Fruit fly (Drosophila melanogaster) whole organism, embryonic: ENCODE data around the gene cbt.

Source experiments
- Abd-B ChIP-seq: fragments of 200-800 bp; sonication (Bioruptor generic); optimal IDR thresholded peaks from 2 replicates; lab custom pipeline; 2018; ENCODE audit warnings: missing biosample characterization, mild to moderate bottlenecking, missing genetic modification characterization, moderate library complexity
- C15 ChIP-seq: fragments of 200-800 bp; sonication (Bioruptor generic); IDR thresholded peaks from 3 replicates; pipeline ENCODE4 v1.3.6; 2022; ENCODE audit warnings: missing biosample characterization, missing genetic modification characterization
- CG1024 ChIP-seq: fragments of 200-800 bp; sonication (Bioruptor generic); IDR thresholded peaks from 2 replicates; pipeline ENCODE4 v1.3.6; 2022; ENCODE audit warnings: missing biosample characterization, missing genetic modification characterization
- CG10274 ChIP-seq: fragments of 200-800 bp; sonication (Bioruptor generic); optimal IDR thresholded peaks from 3 replicates; lab custom pipeline; 2017; ENCODE audit warnings: missing biosample characterization, mild to moderate bottlenecking, missing genetic modification characterization
- CG11085 ChIP-seq: fragments of 200-800 bp; sonication (Bioruptor generic); IDR thresholded peaks from 2 replicates; pipeline ENCODE4 v1.3.6; 2022; ENCODE audit warnings: missing biosample characterization, missing genetic modification characterization
- CG11560 ChIP-seq: fragments of 200-800 bp; sonication (Bioruptor generic); IDR thresholded peaks from 3 replicates; pipeline ENCODE4 v1.3.6; 2022; ENCODE audit warnings: missing biosample characterization, missing genetic modification characterization
- CG11696 ChIP-seq: fragments of 200-800 bp; sonication (Bioruptor generic); IDR thresholded peaks from 2 replicates; pipeline ENCODE4 v1.3.6; 2022; ENCODE audit warnings: missing biosample characterization, missing genetic modification characterization
- CG12071 ChIP-seq: fragments of 200-800 bp; sonication (Bioruptor generic); optimal IDR thresholded peaks from 3 replicates; lab custom pipeline; 2018; ENCODE audit warnings: missing biosample characterization, mild to moderate bottlenecking, missing genetic modification characterization
- CG12299 ChIP-seq: fragments of 200-800 bp; sonication (Bioruptor generic); optimal IDR thresholded peaks from 2 replicates; lab custom pipeline; 2018; ENCODE audit warnings: missing biosample characterization, mild to moderate bottlenecking, missing genetic modification characterization
- CG12942 ChIP-seq: fragments of 200-800 bp; sonication (Bioruptor generic); optimal IDR thresholded peaks from 3 replicates; lab custom pipeline; 2016; ENCODE audit warnings: missing biosample characterization, missing genetic modification characterization
- CG14710 ChIP-seq: fragments of 200-800 bp; sonication (Bioruptor generic); optimal IDR thresholded peaks from 3 replicates; lab custom pipeline; 2019; ENCODE audit warnings: missing biosample characterization, mild to moderate bottlenecking, missing genetic modification characterization, moderate library complexity
- CG15514 ChIP-seq: fragments of 200-800 bp; sonication (Bioruptor generic); optimal IDR thresholded peaks from 3 replicates; lab custom pipeline; 2017; ENCODE audit warnings: missing biosample characterization, missing genetic modification characterization, mild to moderate bottlenecking, moderate library complexity, missing genetic modification reagents
- CG17328 ChIP-seq: fragments of 200-800 bp; sonication (Bioruptor generic); IDR thresholded peaks from 2 replicates; pipeline ENCODE4 v1.3.6; 2022; ENCODE audit warnings: missing biosample characterization, missing genetic modification characterization
- CG1832 ChIP-seq: fragments of 200-800 bp; sonication (Bioruptor generic); optimal IDR thresholded peaks from 2 replicates; lab custom pipeline; 2017; ENCODE audit warnings: missing biosample characterization, mild to moderate bottlenecking, missing genetic modification characterization, inconsistent platforms
- CG2678 ChIP-seq: fragments of 200-800 bp; sonication (Bioruptor generic); optimal IDR thresholded peaks from 3 replicates; lab custom pipeline; 2019; ENCODE audit warnings: missing biosample characterization, mild to moderate bottlenecking, missing genetic modification characterization, moderate library complexity
- CG30020 ChIP-seq: fragments of 200-800 bp; optimal IDR thresholded peaks from 2 replicates; lab custom pipeline; 2019; ENCODE audit warnings: missing biosample characterization, mild to moderate bottlenecking, missing genetic modification characterization, moderate library complexity
- CG3281 ChIP-seq: fragments of 200-800 bp; sonication (Bioruptor generic); optimal IDR thresholded peaks from 3 replicates; lab custom pipeline; 2017; ENCODE audit warnings: missing biosample characterization, mild to moderate bottlenecking, missing genetic modification characterization
- CG3407 ChIP-seq: fragments of 200-800 bp; sonication (Bioruptor generic); optimal IDR thresholded peaks from 2 replicates; lab custom pipeline; 2018; ENCODE audit warnings: missing biosample characterization, mild to moderate bottlenecking, missing genetic modification characterization
- CG4404 ChIP-seq: fragments of 200-800 bp; sonication (Bioruptor generic); IDR thresholded peaks from 2 replicates; pipeline ENCODE4 v1.3.6; 2022; ENCODE audit warnings: missing biosample characterization, missing genetic modification characterization
- CG4424 ChIP-seq: fragments of 200-800 bp; sonication (Bioruptor generic); optimal IDR thresholded peaks from 3 replicates; lab custom pipeline; 2016; ENCODE audit warnings: missing biosample characterization, missing genetic modification characterization
- CG6683 ChIP-seq: fragments of 200-800 bp; sonication (Bioruptor generic); optimal IDR thresholded peaks from 2 replicates; lab custom pipeline; 2017; ENCODE audit warnings: missing biosample characterization, mild to moderate bottlenecking, missing genetic modification characterization, missing genetic modification reagents
- CG6689 ChIP-seq: fragments of 200-800 bp; sonication (Bioruptor generic); IDR thresholded peaks from 2 replicates; pipeline ENCODE4 v1.3.6; 2022; ENCODE audit warnings: missing biosample characterization, missing genetic modification characterization
- CG8290 ChIP-seq, 3 experiments: fragments of 200-800 bp; sonication (Bioruptor generic); optimal IDR thresholded peaks; 2 replicates each; lab custom pipeline; 2016 to 2019; ENCODE audit warnings: missing biosample characterization in 3 of 3, missing genetic modification characterization in 3 of 3, mild to moderate bottlenecking in 2 of 3, moderate library complexity in 1 of 3
- CG8388 ChIP-seq: fragments of 200-800 bp; sonication (Bioruptor generic); optimal IDR thresholded peaks from 2 replicates; lab custom pipeline; 2019; ENCODE audit warnings: missing biosample characterization, mild to moderate bottlenecking, missing genetic modification characterization, moderate library complexity
- CG9215 ChIP-seq: fragments of 200-800 bp; sonication (Bioruptor generic); IDR thresholded peaks from 2 replicates; pipeline ENCODE4 v1.3.6; 2022; ENCODE audit warnings: missing biosample characterization, missing genetic modification characterization
- Dll ChIP-seq: fragments of 200-800 bp; sonication (Bioruptor generic); IDR thresholded peaks from 4 replicates; pipeline ENCODE4 v1.3.6; 2022; ENCODE audit warnings: missing biosample characterization, missing genetic modification characterization; ENCODE audit not compliant: partially characterized antibody
- Ets97D ChIP-seq: fragments of 200-800 bp; sonication (Bioruptor generic); optimal IDR thresholded peaks from 3 replicates; lab custom pipeline; 2016; ENCODE audit warnings: missing biosample characterization, missing genetic modification characterization
- HmgZ ChIP-seq: fragments of 200-800 bp; sonication (Bioruptor generic); optimal IDR thresholded peaks from 2 replicates; lab custom pipeline; 2018; ENCODE audit warnings: missing biosample characterization, mild to moderate bottlenecking, missing genetic modification characterization
- Nf-YB ChIP-seq: fragments of 200-800 bp; sonication (Bioruptor generic); optimal IDR thresholded peaks from 3 replicates; lab custom pipeline; 2019; ENCODE audit warnings: missing biosample characterization, mild to moderate bottlenecking, missing genetic modification characterization, moderate library complexity
- Pdp1 ChIP-seq, 2 experiments: fragments of 200-800 bp; sonication (Bioruptor generic); optimal IDR thresholded peaks; 3 replicates each; lab custom pipeline; 2016; ENCODE audit warnings: missing biosample characterization in 2 of 2, missing genetic modification characterization in 2 of 2, mild to moderate bottlenecking in 1 of 2, moderate library complexity in 1 of 2
- Side ChIP-seq: fragments of 200-800 bp; sonication (Bioruptor generic); optimal IDR thresholded peaks from 2 replicates; lab custom pipeline; 2016; ENCODE audit warnings: missing biosample characterization, missing genetic modification characterization
- Sry-δ ChIP-seq: fragments of 200-800 bp; sonication (Bioruptor generic); optimal IDR thresholded peaks from 2 replicates; lab custom pipeline; 2016; ENCODE audit warnings: missing biosample characterization, missing genetic modification characterization
- Ssrp ChIP-seq: fragments of 200-800 bp; sonication (Bioruptor generic); optimal IDR thresholded peaks from 2 replicates; lab custom pipeline; 2018; ENCODE audit warnings: missing biosample characterization, mild to moderate bottlenecking, missing genetic modification characterization, moderate library complexity
- Stat92E ChIP-seq, 3 experiments: fragments of >200 bp in 2 of 3; fragments of 200-800 bp in 1 of 3; sonication (Bioruptor generic) in 1 of 3; optimal IDR thresholded peaks; 2 replicates each; lab custom pipeline; 2017 to 2019; ENCODE audit warnings: missing biosample characterization in 3 of 3, missing genetic modification characterization in 3 of 3, mild to moderate bottlenecking in 1 of 3, moderate library complexity in 1 of 3
- Tbp ChIP-seq: fragments of >200 bp; optimal IDR thresholded peaks from 2 replicates; lab custom pipeline; 2018; ENCODE audit warnings: missing biosample characterization, missing genetic modification characterization
- Usf ChIP-seq: fragments of 200-800 bp; sonication (Bioruptor generic); optimal IDR thresholded peaks from 2 replicates; lab custom pipeline; 2017; ENCODE audit warnings: missing genotype, missing biosample characterization, missing genetic modification characterization
- ap ChIP-seq: fragments of 200-800 bp; sonication (Bioruptor generic); IDR thresholded peaks from 2 replicates; pipeline ENCODE4 v1.3.6; 2022; ENCODE audit warnings: missing biosample characterization, missing genetic modification characterization
- br ChIP-seq: fragments of >200 bp; optimal IDR thresholded peaks from 2 replicates; lab custom pipeline; 2017
- dysf ChIP-seq: fragments of 200-800 bp; sonication (Bioruptor generic); IDR thresholded peaks from 3 replicates; pipeline ENCODE4 v1.3.6; 2022; ENCODE audit warnings: missing biosample characterization, missing genetic modification characterization
- fd102C ChIP-seq: fragments of 200-800 bp; sonication (Bioruptor generic); optimal IDR thresholded peaks from 2 replicates; lab custom pipeline; 2018; ENCODE audit warnings: missing biosample characterization, mild to moderate bottlenecking, missing genetic modification characterization, moderate library complexity
- fu2 ChIP-seq: fragments of 200-800 bp; sonication (Bioruptor generic); optimal IDR thresholded peaks from 2 replicates; lab custom pipeline; 2016; ENCODE audit warnings: missing biosample characterization, missing genetic modification characterization
- her ChIP-seq: fragments of 200-800 bp; sonication (Bioruptor generic); optimal IDR thresholded peaks from 2 replicates; lab custom pipeline; 2016; ENCODE audit warnings: missing biosample characterization, missing genetic modification characterization
- lola ChIP-seq, 3 experiments: fragments of >200 bp in 2 of 3; fragments of 200-800 bp in 1 of 3; sonication (Bioruptor generic) in 1 of 3; optimal IDR thresholded peaks; 2 replicates each; lab custom pipeline; 2017 to 2019; ENCODE audit warnings: missing biosample characterization in 3 of 3, missing genetic modification characterization in 3 of 3, mild to moderate bottlenecking in 1 of 3, moderate library complexity in 1 of 3
- maf-S ChIP-seq: fragments of 200-800 bp; sonication (Bioruptor generic); optimal IDR thresholded peaks from 2 replicates; lab custom pipeline; 2016; ENCODE audit warnings: missing biosample characterization, missing genetic modification characterization
- nerfin-2 ChIP-seq: fragments of 200-800 bp; sonication (Bioruptor generic); IDR thresholded peaks from 2 replicates; pipeline ENCODE4 v1.3.6; 2022; ENCODE audit warnings: missing biosample characterization, missing genetic modification characterization; ENCODE audit not compliant: partially characterized antibody
- slp2 ChIP-seq: fragments of 200-800 bp; sonication (Bioruptor generic); optimal IDR thresholded peaks from 2 replicates; lab custom pipeline; 2016; ENCODE audit warnings: missing biosample characterization, missing genetic modification characterization
- usp ChIP-seq: fragments of >200 bp; optimal IDR thresholded peaks from 2 replicates; lab custom pipeline; 2017; ENCODE audit warnings: missing biosample characterization, missing genetic modification characterization
- vvl ChIP-seq: fragments of 200-800 bp; sonication (Bioruptor generic); IDR thresholded peaks from 2 replicates; pipeline ENCODE4 v1.3.6; 2022; ENCODE audit warnings: missing biosample characterization, missing genetic modification characterization
- zfh1 ChIP-seq: fragments of 200-800 bp; sonication (Bioruptor generic); IDR thresholded peaks from 3 replicates; pipeline ENCODE4 v1.3.6; 2022; ENCODE audit warnings: missing biosample characterization, missing genetic modification characterization

The cbt gene

DNA sequence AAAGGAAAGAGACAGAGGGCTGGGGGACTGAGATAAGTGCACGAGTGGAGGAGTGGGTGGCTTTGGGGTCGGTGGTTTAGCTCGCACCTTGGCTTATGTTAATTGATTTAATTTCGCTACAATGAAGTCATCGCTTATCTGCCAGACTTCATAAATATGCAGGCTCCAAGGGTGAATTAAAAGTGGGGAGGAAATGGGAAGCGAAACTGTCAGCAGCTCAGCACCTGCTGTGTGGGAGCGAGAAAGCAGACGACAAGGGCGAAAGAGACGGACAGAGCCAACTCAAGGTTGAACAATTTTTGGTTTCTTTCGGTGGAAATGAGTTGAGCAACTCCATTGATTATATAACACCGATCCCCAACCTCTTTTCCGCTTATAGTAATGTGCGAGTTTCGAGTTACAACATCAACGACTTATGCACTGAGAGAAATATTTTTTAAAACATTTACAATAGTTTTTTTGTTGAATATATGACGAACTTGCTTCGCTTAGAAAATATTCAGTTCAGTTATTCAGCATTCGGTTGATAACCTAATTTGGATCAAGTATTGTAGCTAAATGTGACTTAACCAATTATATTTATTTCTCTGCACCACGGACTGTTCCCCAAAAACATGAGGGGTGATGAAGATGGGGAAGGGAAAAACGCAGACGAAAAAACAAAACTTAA lies 41.0 kb upstream of the cbt start (continued):
- TF ChIP-seq vvl (GFP tag; lab: Robert Waterston, UW) (peak; percentile 92), CG8290 (GFP tag; optimal IDR thresholded peaks at IDR 0.05; lab: Kevin White, UChicago) (peak; percentile 71), CG8290 (tag; optimal IDR thresholded peaks at IDR 0.05; lab: Kevin White, UChicago) (peak; percentile 40 to 86), nerfin-2 (GFP tag; lab: Robert Waterston, UW) (no peak), Pdp1 (GFP tag; optimal IDR thresholded peaks at IDR 0.05; lab: Kevin White, UChicago) (peak; percentile 85 to 99), CG12942 (GFP tag; lab: Kevin White, UChicago) (peak; percentile 75), CG9215 (GFP tag; lab: Robert Waterston, UW) (peak; percentile 39; the same call in 1 of the 2 replicates), CG15514 (GFP tag; lab: Kevin White, UChicago) (peak; percentile 41), ap (GFP tag; lab: Robert Waterston, UW) (peak; percentile 87), CG8388 (GFP tag; lab: Kevin White, UChicago) (peak; percentile 93), CG2678 (tag; lab: Kevin White, UChicago) (peak; percentile 85), zfh1 (GFP tag; lab: Robert Waterston, UW) (peak; percentile 92), CG6689 (GFP tag; lab: Robert Waterston, UW) (peak; percentile 87), Dll (GFP tag; lab: Robert Waterston, UW) (no peak), HmgZ (tag; lab: Kevin White, UChicago) (peak; percentile 66), usp (GFP tag; lab: Kevin White, UChicago) (no peak), her (GFP tag; lab: Kevin White, UChicago) (peak; percentile 75), CG4404 (GFP tag; lab: Robert Waterston, UW) (peak; percentile 46; the same call in 1 of the 2 replicates), Usf (peak; percentile 54), CG10274 (GFP tag; lab: Kevin White, UChicago) (peak; percentile 27), CG4424 (GFP tag; lab: Kevin White, UChicago) (peak; percentile 77), slp2 (GFP tag; lab: Kevin White, UChicago) (peak; percentile 64), Abd-B (GFP tag; lab: Kevin White, UChicago) (peak; percentile 88), CG3407 (GFP tag; lab: Kevin White, UChicago) (peak; percentile 72), maf-S (GFP tag; lab: Kevin White, UChicago) (peak; percentile 82), Side (GFP tag; lab: Kevin White, UChicago) (peak; percentile 80), CG1832 (GFP tag; lab: Kevin White, UChicago) (peak; percentile 51), CG12071 (GFP tag; lab: Kevin White, UChicago) (peak; percentile 62), Tbp (GFP tag; lab: Kevin White, UChicago) (no peak), fu2 (GFP tag; lab: Kevin White, UChicago) (peak; percentile 27), CG11696 (0 out of 2 replicates have a peak, but pooled peaks have one; percentile 38), CG30020 (peak; percentile 56), fd102C (GFP tag; lab: Kevin White, UChicago) (peak; percentile 32), Ssrp (tag; lab: Kevin White, UChicago) (peak; percentile 90), CG17328 (GFP tag; lab: Robert Waterston, UW) (peak; percentile 92), CG6683 (GFP tag; lab: Kevin White, UChicago) (peak; percentile 25), Ets97D (peak; percentile 54), Stat92E (GFP tag; optimal IDR thresholded peaks at IDR 0.05; lab: Kevin White, UChicago) (peak in 1 of 3 experiments; percentile 84), lola (GFP tag; optimal IDR thresholded peaks at IDR 0.05; lab: Kevin White, UChicago) (peak in 1 of 3 experiments; percentile 93), CG3281 (GFP tag; lab: Kevin White, UChicago) (peak; percentile 25), br (no peak), Sry-δ (peak; percentile 49), CG11560 (tag; lab: Robert Waterston, UW) (no peak), CG12299 (tag; lab: Kevin White, UChicago) (peak; percentile 74), CG11085 (peak; percentile 52; the same call in 1 of the 2 replicates), C15 (GFP tag; lab: Robert Waterston, UW) (no peak), CG1024 (GFP tag; lab: Robert Waterston, UW) (peak; percentile 81), dysf (GFP tag; lab: Robert Waterston, UW) (peak; percentile 86), CG14710 (tag; lab: Kevin White, UChicago) (peak; percentile 68), Nf-YB (GFP tag; lab: Kevin White, UChicago) (peak; percentile 75)
